Worm (Caenorhabditis elegans) whole organism, L3 larva: Measurements from ENCODE around the gene srt-45.

Source experiments
- ZK546.5 ChIP-seq: sonication (generic microtip); optimal IDR thresholded peaks from 2 replicates; lab custom pipeline; 2017; ENCODE audit warnings: missing biosample characterization, missing genetic modification characterization
- ceh-28 ChIP-seq: fragments of 150-350 bp; optimal IDR thresholded peaks from 2 replicates; lab custom pipeline; 2014; ENCODE audit warnings: missing biosample characterization, missing genetic modification reagents, missing genetic modification characterization
- mml-1 ChIP-seq: fragments of 150-350 bp; sonication (generic microtip); optimal IDR thresholded peaks from 3 replicates; lab custom pipeline; 2014; ENCODE audit warnings: missing biosample characterization, missing genetic modification characterization
- nhr-237 ChIP-seq: fragments of 150-350 bp; optimal IDR thresholded peaks from 2 replicates; lab custom pipeline; 2014; ENCODE audit warnings: missing biosample characterization, missing genetic modification characterization
- nhr-77 ChIP-seq: fragments of 150-350 bp; optimal IDR thresholded peaks from 2 replicates; lab custom pipeline; 2014; ENCODE audit warnings: missing biosample characterization, missing genetic modification characterization
- pqm-1 ChIP-seq: fragments of 150-350 bp; optimal IDR thresholded peaks from 2 replicates; lab custom pipeline; 2017; ENCODE audit warnings: missing biosample characterization, missing genetic modification characterization, inconsistent platforms
- tbx-2 ChIP-seq: sonication (generic microtip); optimal IDR thresholded peaks from 2 replicates; lab custom pipeline; 2016; ENCODE audit warnings: mild to moderate bottlenecking, missing genetic modification characterization, missing compliant biosample characterization
- zag-1 ChIP-seq: fragments of 150-350 bp; optimal IDR thresholded peaks from 2 replicates; lab custom pipeline; 2014; ENCODE audit warnings: missing biosample characterization, missing genetic modification characterization
- ztf-11 ChIP-seq: fragments of 150-350 bp; optimal IDR thresholded peaks from 2 replicates; lab custom pipeline; 2014; ENCODE audit warnings: missing biosample characterization, missing genetic modification characterization

DNA sequence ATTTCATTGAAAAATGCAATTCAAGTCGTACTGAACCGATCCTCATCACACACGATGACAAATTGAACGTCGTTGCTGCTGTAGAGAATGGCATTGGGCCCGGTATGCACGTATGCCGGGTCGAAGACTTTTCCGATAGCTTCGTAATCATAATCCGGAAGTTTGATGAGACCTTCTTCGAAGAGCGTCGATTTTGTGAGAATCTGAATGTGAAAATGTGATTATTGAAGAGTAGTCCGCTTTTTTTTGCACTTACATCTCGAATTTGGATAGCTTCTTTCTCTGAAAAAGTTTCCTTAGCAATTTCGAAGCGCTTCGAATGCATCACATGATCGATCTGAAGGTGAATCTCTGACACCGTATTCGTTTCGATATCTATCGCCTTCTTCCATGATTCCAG is 6.7 kb upstream of the srt-45 start, which contains the start of gene fbxa-118:
- no peak for TF ChIP-seq ZK546.5
- no peak for TF ChIP-seq nhr-237 (tag; lab: Kevin White, UChicago)
- TF ChIP-seq pqm-1 (tag; lab: Kevin White, UChicago): no peak
- TF ChIP-seq ceh-28: no peak
- TF ChIP-seq zag-1 (tag; lab: Kevin White, UChicago): no peak
- no peak for TF ChIP-seq nhr-77 (tag; lab: Kevin White, UChicago)
- no peak for TF ChIP-seq ztf-11
- no peak for TF ChIP-seq mml-1 (tag; lab: Kevin White, UChicago)
- TF ChIP-seq tbx-2 (tag; lab: Kevin White, UChicago): no peak
